Worm (Caenorhabditis elegans): ENCODE results near the gene oac-1.

ce11 chrV:19549689-19550088 lies 6.1 kb downstream of the oac-1 start, which contains the start of gene Y43F8B.20:
- no peak for TF ChIP-seq tab-1 (GFP tag; IDR thresholded peaks at IDR 0.05)
- TF ChIP-seq flt-1 (GFP tag; IDR thresholded peaks at IDR 0.05), result no peak
- no peak for TF ChIP-seq T22C8.4 (GFP tag; IDR thresholded peaks at IDR 0.05)

Measured in whole organism, midembryonic.